Fruit fly (Drosophila melanogaster) whole organism, prepupa: ENCODE data around the gene CG1440.

Experiments used
- CG10631 ChIP-seq: fragments of 200-800 bp; sonication (Bioruptor generic); optimal IDR thresholded peaks from 2 replicates; lab custom pipeline; 2016; ENCODE audit warnings: missing biosample characterization, missing genetic modification characterization
- CG10669 ChIP-seq: fragments of 200-800 bp; sonication (Bioruptor generic); optimal IDR thresholded peaks from 3 replicates; lab custom pipeline; 2018; ENCODE audit warnings: missing biosample characterization, mild to moderate bottlenecking, missing genetic modification characterization, moderate library complexity
- CG11294 ChIP-seq: fragments of 200-800 bp; sonication (Bioruptor generic); IDR thresholded peaks from 2 replicates; pipeline ENCODE4 v1.3.6; 2022; ENCODE audit warnings: missing biosample characterization, missing genetic modification characterization
- CG11762 ChIP-seq: fragments of 200-800 bp; sonication (Bioruptor generic); optimal IDR thresholded peaks from 3 replicates; lab custom pipeline; 2016; ENCODE audit warnings: missing biosample characterization, missing genetic modification characterization; ENCODE audit not compliant: insufficient read depth
- CG11902 ChIP-seq: fragments of 200-800 bp; sonication (Bioruptor generic); optimal IDR thresholded peaks from 3 replicates; lab custom pipeline; 2016; ENCODE audit warnings: missing biosample characterization, missing genetic modification characterization
- CG15336 ChIP-seq: fragments of 200-800 bp; sonication (Bioruptor generic); IDR thresholded peaks from 2 replicates; pipeline ENCODE4 v1.3.6; 2022; ENCODE audit warnings: missing biosample characterization, missing genetic modification characterization
- CG3032 ChIP-seq: fragments of 200-800 bp; optimal IDR thresholded peaks from 2 replicates; lab custom pipeline; 2019; ENCODE audit warnings: missing biosample characterization, mild to moderate bottlenecking, missing genetic modification characterization, moderate library complexity
- CG32006 ChIP-seq: fragments of 200-800 bp; sonication (Bioruptor generic); optimal IDR thresholded peaks from 3 replicates; lab custom pipeline; 2017; ENCODE audit warnings: missing biosample characterization, mild to moderate bottlenecking, missing genetic modification characterization
- CG4318 ChIP-seq: fragments of 200-800 bp; sonication (Bioruptor generic); optimal IDR thresholded peaks from 3 replicates; lab custom pipeline; 2017; ENCODE audit warnings: missing biosample characterization, mild to moderate bottlenecking, missing genetic modification characterization
- CG6163 ChIP-seq: fragments of 200-800 bp; sonication (Bioruptor generic); IDR thresholded peaks from 3 replicates; pipeline ENCODE4 v1.3.6; 2022; ENCODE audit warnings: missing biosample characterization, missing genetic modification characterization
- CG6792 ChIP-seq: fragments of 200-800 bp; sonication (Bioruptor generic); optimal IDR thresholded peaks from 3 replicates; lab custom pipeline; 2016; ENCODE audit warnings: missing biosample characterization, missing genetic modification characterization
- CG6808 ChIP-seq: fragments of 200-800 bp; sonication (Bioruptor generic); optimal IDR thresholded peaks from 3 replicates; lab custom pipeline; 2017; ENCODE audit warnings: missing biosample characterization, missing genetic modification characterization, mild to moderate bottlenecking, moderate library complexity, missing genetic modification reagents
- CG9139 ChIP-seq: fragments of 200-800 bp; sonication (Bioruptor generic); optimal IDR thresholded peaks from 3 replicates; lab custom pipeline; 2017; ENCODE audit warnings: missing biosample characterization, mild to moderate bottlenecking, missing genetic modification characterization
- Eip75B ChIP-seq: fragments of 200-800 bp; sonication (Bioruptor generic); optimal IDR thresholded peaks from 3 replicates; lab custom pipeline; 2016; ENCODE audit warnings: missing biosample characterization, missing genetic modification characterization
- Eip93F ChIP-seq: fragments of 200-800 bp; sonication (Bioruptor generic); optimal IDR thresholded peaks from 2 replicates; lab custom pipeline; 2016; ENCODE audit warnings: missing biosample characterization, mild to moderate bottlenecking, missing genetic modification characterization
- Ets21C ChIP-seq: fragments of 200-800 bp; sonication (Bioruptor generic); optimal IDR thresholded peaks from 3 replicates; lab custom pipeline; 2016; ENCODE audit warnings: missing biosample characterization, missing genetic modification characterization
- Hr38 ChIP-seq: sonication (Bioruptor generic); optimal IDR thresholded peaks from 2 replicates; lab custom pipeline; 2016; ENCODE audit warnings: missing biosample characterization, missing genetic modification characterization
- Hr39 ChIP-seq: fragments of 200-800 bp; sonication (Bioruptor generic); optimal IDR thresholded peaks from 2 replicates; lab custom pipeline; 2016; ENCODE audit warnings: missing biosample characterization, missing genetic modification characterization
- Hr4 ChIP-seq: fragments of 200-800 bp; sonication (Bioruptor generic); optimal IDR thresholded peaks from 3 replicates; lab custom pipeline; 2016; ENCODE audit warnings: missing biosample characterization, missing genetic modification characterization
- Lpt ChIP-seq: fragments of 200-800 bp; sonication (Bioruptor generic); optimal IDR thresholded peaks from 3 replicates; lab custom pipeline; 2016; ENCODE audit warnings: missing biosample characterization, missing genetic modification characterization
- Met ChIP-seq: fragments of 200-800 bp; sonication (Bioruptor generic); optimal IDR thresholded peaks from 3 replicates; lab custom pipeline; 2016; ENCODE audit warnings: missing biosample characterization, missing genetic modification characterization
- Smox ChIP-seq: fragments of 200-800 bp; sonication (Bioruptor generic); optimal IDR thresholded peaks from 3 replicates; lab custom pipeline; 2016; ENCODE audit warnings: missing biosample characterization, missing genetic modification characterization
- Sox102F ChIP-seq: fragments of 200-800 bp; sonication (Bioruptor generic); optimal IDR thresholded peaks from 2 replicates; lab custom pipeline; 2016; ENCODE audit warnings: missing biosample characterization, mild to moderate bottlenecking, missing genetic modification characterization
- achi ChIP-seq: fragments of 200-800 bp; sonication (Bioruptor generic); optimal IDR thresholded peaks from 3 replicates; lab custom pipeline; 2016; ENCODE audit warnings: missing biosample characterization, missing genetic modification characterization
- dac ChIP-seq: fragments of 200-800 bp; sonication (Bioruptor generic); optimal IDR thresholded peaks from 2 replicates; lab custom pipeline; 2017; ENCODE audit warnings: missing biosample characterization, mild to moderate bottlenecking, missing genetic modification characterization
- dsx ChIP-seq: fragments of 200-800 bp; optimal IDR thresholded peaks from 3 replicates; lab custom pipeline; 2019; ENCODE audit warnings: missing biosample characterization, mild to moderate bottlenecking, missing genetic modification characterization, moderate library complexity; ENCODE audit not compliant: poor library complexity, severe bottlenecking
- eg ChIP-seq: fragments of 200-800 bp; sonication (Bioruptor generic); IDR thresholded peaks from 3 replicates; pipeline ENCODE4 v1.3.6; 2022; ENCODE audit warnings: missing biosample characterization, missing genetic modification characterization
- esn ChIP-seq: fragments of 200-800 bp; sonication (Bioruptor generic); optimal IDR thresholded peaks from 2 replicates; lab custom pipeline; 2016; ENCODE audit warnings: missing biosample characterization, mild to moderate bottlenecking, missing genetic modification characterization, moderate library complexity
- fd85E ChIP-seq: fragments of 200-800 bp; sonication (Bioruptor generic); optimal IDR thresholded peaks from 3 replicates; lab custom pipeline; 2016; ENCODE audit warnings: missing biosample characterization, missing genetic modification characterization
- lz ChIP-seq: fragments of 200-800 bp; sonication (Bioruptor generic); optimal IDR thresholded peaks from 3 replicates; lab custom pipeline; 2016; ENCODE audit warnings: missing biosample characterization, missing genetic modification characterization
- pdm3 ChIP-seq: fragments of 200-800 bp; sonication (Bioruptor generic); optimal IDR thresholded peaks from 3 replicates; lab custom pipeline; 2016; ENCODE audit warnings: missing biosample characterization, missing genetic modification characterization
- salr ChIP-seq, 2 experiments: fragments of 200-800 bp; sonication (Bioruptor generic); optimal IDR thresholded peaks; 3 replicates each; lab custom pipeline; 2016 to 2018; ENCODE audit warnings: missing biosample characterization in 2 of 2, missing genetic modification characterization in 2 of 2, mild to moderate bottlenecking in 1 of 2
- topi ChIP-seq: fragments of 200-800 bp; sonication (Bioruptor generic); optimal IDR thresholded peaks from 3 replicates; lab custom pipeline; 2016; ENCODE audit warnings: missing biosample characterization, missing genetic modification characterization
- vri ChIP-seq: fragments of 200-800 bp; sonication (Bioruptor generic); optimal IDR thresholded peaks from 3 replicates; lab custom pipeline; 2016; ENCODE audit warnings: missing biosample characterization, mild to moderate bottlenecking, missing genetic modification characterization

The CG1440 gene

dm6 chrX:8470588-8470987 is 33.7 kb downstream of the CG1440 start, which contains the start of gene Cp7Fa:
Gene Cp7Fa (plus strand): TSS chrX:8470888.
- TF ChIP-seq topi (GFP tag; lab: Kevin White, UChicago) (no peak), CG11762 (GFP tag; lab: Kevin White, UChicago) (no peak), CG11294 (GFP tag; lab: Robert Waterston, UW) (no peak), eg (GFP tag; lab: Robert Waterston, UW) (no peak), achi (GFP tag; lab: Kevin White, UChicago) (no peak), Hr4 (GFP tag; lab: Kevin White, UChicago) (no peak), CG6808 (GFP tag; lab: Kevin White, UChicago) (no peak), salr (GFP tag; optimal IDR thresholded peaks at IDR 0.05; lab: Kevin White, UChicago) (no peak), CG11902 (GFP tag; lab: Kevin White, UChicago) (no peak), CG15336 (GFP tag; lab: Robert Waterston, UW) (no peak), CG10631 (no peak), CG6163 (GFP tag; lab: Robert Waterston, UW) (no peak), Met (GFP tag; lab: Kevin White, UChicago) (no peak), Ets21C (GFP tag; lab: Kevin White, UChicago) (no peak)

dm6 chrX:8473339-8473887 is 36.6 kb downstream of the CG1440 start, which contains the start of gene Cp7Fb:
Gene Cp7Fb (plus strand): TSS chrX:8473837.
- no peak for TF ChIP-seq CG11902 (GFP tag; lab: Kevin White, UChicago)
- TF ChIP-seq CG10669 (GFP tag; lab: Kevin White, UChicago), result no peak
- TF ChIP-seq lz (GFP tag; lab: Kevin White, UChicago), result no peak
- no peak for TF ChIP-seq CG11762 (GFP tag; lab: Kevin White, UChicago)
- TF ChIP-seq dsx (GFP tag; lab: Kevin White, UChicago), result no peak
- TF ChIP-seq Hr39 (GFP tag; lab: Kevin White, UChicago), result no peak
- TF ChIP-seq topi (GFP tag; lab: Kevin White, UChicago), result no peak
- TF ChIP-seq CG9139 (GFP tag; lab: Kevin White, UChicago), result no peak
- TF ChIP-seq esn, result no peak
- TF ChIP-seq Hr4 (GFP tag; lab: Kevin White, UChicago), result no peak
- no peak for TF ChIP-seq CG32006 (GFP tag; lab: Kevin White, UChicago)
- no peak for TF ChIP-seq Hr38
- no peak for TF ChIP-seq dac (GFP tag; lab: Kevin White, UChicago)
- TF ChIP-seq Ets21C (GFP tag; lab: Kevin White, UChicago), result no peak
- no peak for TF ChIP-seq Sox102F (GFP tag; lab: Kevin White, UChicago)
- TF ChIP-seq CG6792 (GFP tag; lab: Kevin White, UChicago), result no peak
- no peak for TF ChIP-seq Lpt
- TF ChIP-seq Eip93F (GFP tag; lab: Kevin White, UChicago), result no peak
- TF ChIP-seq CG3032 (tag; lab: Kevin White, UChicago), result no peak

dm6 chrX:8475657-8476056 is 38.8 kb downstream of the CG1440 start:
- TF ChIP-seq dsx (GFP tag; lab: Kevin White, UChicago), result no peak
- no peak for TF ChIP-seq Smox (GFP tag; lab: Kevin White, UChicago)
- TF ChIP-seq Met (GFP tag; lab: Kevin White, UChicago), result no peak
- no peak for TF ChIP-seq fd85E (GFP tag; lab: Kevin White, UChicago)
- no peak for TF ChIP-seq vri (GFP tag; lab: Kevin White, UChicago)
- no peak for TF ChIP-seq achi (GFP tag; lab: Kevin White, UChicago)
- TF ChIP-seq Eip75B (GFP tag; lab: Kevin White, UChicago), result no peak
- TF ChIP-seq, all 60 proteins: peak for 0

- TF ChIP-seq pdm3 (GFP tag; lab: Kevin White, UChicago) (no peak), CG4318 (GFP tag; lab: Kevin White, UChicago) (no peak), CG10631 (no peak)
Observed at dm6 chrX:8476817-8477216, 40.0 kb downstream of the CG1440 start, which contains the start of gene Cp7Fc. Gene Cp7Fc (plus strand): TSS chrX:8477117.
